Fruit fly (Drosophila melanogaster): ENCODE data around the gene CG33722.

The CG33722 gene

dm6 chr3R:8288790-8289189, 44.9 kb downstream of the CG33722 start (continued):
- TF ChIP-seq CG17802 (tag; optimal IDR thresholded peaks at IDR 0.05) (no peak), cato (GFP tag; optimal IDR thresholded peaks at IDR 0.05; ENCODE audit: borderline replicate concordance) (no peak), kah (GFP tag; optimal IDR thresholded peaks at IDR 0.05) (no peak), CG11085 (GFP tag; IDR thresholded peaks at IDR 0.05) (no peak), Ptx1 (GFP tag; IDR thresholded peaks at IDR 0.05) (0 out of 2 replicates have a peak, but pooled peaks have one; percentile 14), NfI (GFP tag; optimal IDR thresholded peaks at IDR 0.05) (no peak), sob (GFP tag; IDR thresholded peaks at IDR 0.05) (no peak), zfh1 (GFP tag; IDR thresholded peaks at IDR 0.05) (0 out of 3 replicates have a peak, but pooled peaks have one; percentile 6), CG2116 (GFP tag; optimal IDR thresholded peaks at IDR 0.05) (no peak), cad (GFP tag; optimal IDR thresholded peaks at IDR 0.05) (no peak), eve (GFP tag; optimal IDR thresholded peaks at IDR 0.05) (no peak), Xrp1 (GFP tag; IDR thresholded peaks at IDR 0.05) (0 out of 2 replicates have a peak, but pooled peaks have one; percentile 13), amos (GFP tag; IDR thresholded peaks at IDR 0.05; ENCODE audit: partially characterized antibody) (peak; percentile 31; the same call in 1 of the 2 replicates), prd (optimal IDR thresholded peaks at IDR 0.05) (no peak), prd (GFP tag; IDR thresholded peaks at IDR 0.05) (peak; percentile 27; the same call in 1 of the 3 replicates), CG2199 (GFP tag; IDR thresholded peaks at IDR 0.05) (0 out of 3 replicates have a peak, but pooled peaks have one; percentile 38), Oaz (GFP tag; IDR thresholded peaks at IDR 0.05) (no peak), lab (GFP tag; optimal IDR thresholded peaks at IDR 0.05) (no peak), twi (tag; optimal IDR thresholded peaks at IDR 0.05) (peak; percentile 88), Mad (GFP tag; optimal IDR thresholded peaks at IDR 0.05) (no peak), CG15073 (GFP tag; optimal IDR thresholded peaks at IDR 0.05) (no peak), ind (GFP tag; optimal IDR thresholded peaks at IDR 0.05) (no peak), CG4707 (GFP tag; optimal IDR thresholded peaks at IDR 0.05) (no peak), Tbp (GFP tag; optimal IDR thresholded peaks at IDR 0.05) (no peak), vvl (GFP tag; IDR thresholded peaks at IDR 0.05) (0 out of 2 replicates have a peak, but pooled peaks have one; percentile 22), ttk (GFP tag; IDR thresholded peaks at IDR 0.05) (no peak), CG4282 (GFP tag; optimal IDR thresholded peaks at IDR 0.05) (no peak), Oli (tag; optimal IDR thresholded peaks at IDR 0.05) (no peak), CG6272 (GFP tag; IDR thresholded peaks at IDR 0.05) (no peak), CG2889 (GFP tag; IDR thresholded peaks at IDR 0.05) (no peak), MESR4 (GFP tag; optimal IDR thresholded peaks at IDR 0.05) (no peak), gt (GFP tag; IDR thresholded peaks at IDR 0.05) (no peak), CG9609 (GFP tag; optimal IDR thresholded peaks at IDR 0.05) (no peak), CG14710 (tag; optimal IDR thresholded peaks at IDR 0.05) (no peak)

- 0 out of 3 replicates have a peak, but pooled peaks have one; percentile 10 for TF ChIP-seq zen2 (GFP tag; IDR thresholded peaks at IDR 0.05; ENCODE audit: partially characterized antibody)
- TF ChIP-seq CHES-1-like (GFP tag; optimal IDR thresholded peaks at IDR 0.05), result no peak
Measured at dm6 chr3R:8290478-8290877, 46.6 kb downstream of the CG33722 start, which contains the start of gene CG11672. Gene CG11672, minus strand, starts transcription at chr3R:8290578.

dm6 chr3R:8290940-8291339, 47.1 kb downstream of the CG33722 start, which contains the start of gene CG31464:
Gene CG31464, plus strand, starts transcription at chr3R:8291240.
- peak; percentile 33 for TF ChIP-seq sens (GFP tag)
- TF ChIP-seq sr (GFP tag; IDR thresholded peaks at IDR 0.05), result no peak

- 0 out of 2 replicates have a peak, but pooled peaks have one; percentile 11 for TF ChIP-seq GATAe (GFP tag; conservative IDR thresholded peaks at IDR 0.05)
- TF ChIP-seq her (GFP tag; optimal IDR thresholded peaks at IDR 0.05), result no peak
- TF ChIP-seq fd3F (GFP tag; optimal IDR thresholded peaks at IDR 0.05), result no peak
- TF ChIP-seq yki (optimal IDR thresholded peaks at IDR 0.05), result no peak
- no peak for TF ChIP-seq CG9727 (GFP tag; optimal IDR thresholded peaks at IDR 0.05)
- TF ChIP-seq HLH3B (GFP tag; IDR thresholded peaks at IDR 0.05), result no peak
- no peak for TF ChIP-seq Pdp1 (GFP tag; optimal IDR thresholded peaks at IDR 0.05)
- TF ChIP-seq CG34376 (GFP tag; optimal IDR thresholded peaks at IDR 0.05), result peak; percentile 61
- TF ChIP-seq exex (tag; optimal IDR thresholded peaks at IDR 0.05), result peak; percentile 81
- no peak for TF ChIP-seq eyg (GFP tag; optimal IDR thresholded peaks at IDR 0.05)
- TF ChIP-seq Aef1 (GFP tag; IDR thresholded peaks at IDR 0.05), result no peak
Measured at dm6 chr3R:8292034-8292433, 48.2 kb downstream of the CG33722 start, which contains the start of gene CG31463. Gene CG31463, plus strand, starts transcription at chr3R:8292335.
